Fruit fly (Drosophila melanogaster): ENCODE results near the gene nan.

DNA sequence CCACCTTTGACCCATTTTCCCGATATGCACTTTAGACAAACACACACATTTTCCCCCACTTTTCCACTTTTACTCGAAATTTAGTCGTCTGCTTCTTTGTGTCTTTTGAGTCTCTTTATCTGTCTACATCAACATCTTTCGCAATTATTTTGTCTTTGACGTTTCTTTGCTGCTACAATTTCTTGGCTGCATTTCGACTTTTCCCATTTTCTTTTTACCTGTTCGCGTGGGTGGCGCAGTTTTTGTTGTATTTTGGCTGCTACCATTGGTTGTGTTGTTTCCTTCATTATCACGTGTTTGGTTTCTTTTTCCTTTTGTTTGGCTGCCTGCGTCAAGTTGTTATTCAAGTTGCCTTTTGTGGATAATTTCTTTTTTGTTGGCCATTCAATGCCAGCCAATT is 22.2 kb upstream of the nan start:
- no peak for TF ChIP-seq CG8478 (optimal IDR thresholded peaks at IDR 0.05)
- no peak for TF ChIP-seq CTCF (optimal IDR thresholded peaks at IDR 0.05)
